Worm (Caenorhabditis elegans): Measurements from ENCODE around the gene srbc-5.

Gene srbc-5

DNA sequence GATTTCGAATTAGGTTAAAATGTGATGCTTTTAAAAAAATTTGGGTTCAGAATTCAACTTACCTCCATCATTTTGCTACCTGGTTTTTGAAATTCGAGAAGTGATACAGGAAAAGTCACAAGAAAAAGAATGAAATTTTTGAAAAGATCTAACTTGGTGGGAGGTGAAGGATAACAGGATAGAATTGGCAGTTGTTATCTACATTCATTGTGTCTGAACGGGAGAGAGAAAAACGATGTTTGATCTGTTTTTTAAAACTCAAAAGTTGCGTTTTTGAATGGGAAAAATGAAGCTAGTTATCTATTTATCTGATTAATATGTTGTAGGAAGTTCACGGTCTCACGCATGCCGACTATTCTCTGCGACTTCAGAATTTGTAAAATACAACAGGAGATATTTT lies 27.2 kb downstream of the srbc-5 start, which contains the start of gene F35F10.7:
Gene F35F10.7, minus strand, starts transcription at position 101 of the 400 bp plus-strand sequence.
- no peak for TF ChIP-seq nhr-2 (tag; optimal IDR thresholded peaks at IDR 0.05)
- no peak for TF ChIP-seq tbx-8 (GFP tag; optimal IDR thresholded peaks at IDR 0.05)
- no peak for TF ChIP-seq lsy-2 (tag; optimal IDR thresholded peaks at IDR 0.05)
- no peak for TF ChIP-seq mab-5 (tag; optimal IDR thresholded peaks at IDR 0.05)
- no peak for TF ChIP-seq ceh-83 (GFP tag; optimal IDR thresholded peaks at IDR 0.05)
- no peak for TF ChIP-seq unc-62 (GFP tag; optimal IDR thresholded peaks at IDR 0.05)
- no peak for TF ChIP-seq ztf-11 (tag; optimal IDR thresholded peaks at IDR 0.05)
- TF ChIP-seq mep-1 (tag; optimal IDR thresholded peaks at IDR 0.05) = no peak
- TF ChIP-seq ham-2 (GFP tag; optimal IDR thresholded peaks at IDR 0.05) = no peak
- TF ChIP-seq hlh-1 (tag; optimal IDR thresholded peaks at IDR 0.05) = no peak
- TF ChIP-seq pha-4 (tag; optimal IDR thresholded peaks at IDR 0.05) = no peak
- no peak for TF ChIP-seq lin-32 (GFP tag; optimal IDR thresholded peaks at IDR 0.05)
- no peak for TF ChIP-seq nhr-12 (tag; optimal IDR thresholded peaks at IDR 0.05)
- no peak for TF ChIP-seq drap-1 (GFP tag; optimal IDR thresholded peaks at IDR 0.05)
- no peak for TF ChIP-seq nhr-28 (tag; optimal IDR thresholded peaks at IDR 0.05)

- TF ChIP-seq nhr-12 (tag; optimal IDR thresholded peaks at IDR 0.05) (no peak), mls-2 (tag; optimal IDR thresholded peaks at IDR 0.05) (no peak), drap-1 (GFP tag; optimal IDR thresholded peaks at IDR 0.05) (no peak), ceh-83 (GFP tag; optimal IDR thresholded peaks at IDR 0.05) (no peak), ces-1 (GFP tag; optimal IDR thresholded peaks at IDR 0.05) (no peak), unc-39 (tag; optimal IDR thresholded peaks at IDR 0.05) (no peak)
These were observed 28.0 kb downstream of the srbc-5 start for ce11 chrV:3288134-3288533.

- TF ChIP-seq elt-1 (tag; optimal IDR thresholded peaks at IDR 0.05; ENCODE audit: borderline replicate concordance, insufficient read depth) (no peak), nhr-237 (tag; optimal IDR thresholded peaks at IDR 0.05) (no peak), nhr-28 (tag; optimal IDR thresholded peaks at IDR 0.05) (no peak), blmp-1 (tag; optimal IDR thresholded peaks at IDR 0.05) (no peak), tbx-8 (GFP tag; optimal IDR thresholded peaks at IDR 0.05) (no peak), ceh-39 (tag; optimal IDR thresholded peaks at IDR 0.05) (no peak), lin-13 (tag; optimal IDR thresholded peaks at IDR 0.05) (no peak), ceh-83 (GFP tag; optimal IDR thresholded peaks at IDR 0.05) (no peak), mep-1 (tag; optimal IDR thresholded peaks at IDR 0.05) (no peak), unc-120 (tag; optimal IDR thresholded peaks at IDR 0.05; ENCODE audit: poor library complexity, severe bottlenecking) (no peak), hlh-1 (tag; optimal IDR thresholded peaks at IDR 0.05) (no peak), mab-5 (tag; optimal IDR thresholded peaks at IDR 0.05) (no peak), nhr-76 (tag; optimal IDR thresholded peaks at IDR 0.05) (no peak), mls-2 (tag; optimal IDR thresholded peaks at IDR 0.05) (no peak), ces-1 (GFP tag; optimal IDR thresholded peaks at IDR 0.05) (no peak), M03D4.4 (tag; optimal IDR thresholded peaks at IDR 0.05) (no peak), pha-4 (tag; optimal IDR thresholded peaks at IDR 0.05) (no peak), unc-62 (GFP tag; optimal IDR thresholded peaks at IDR 0.05) (no peak), sem-2 (GFP tag; optimal IDR thresholded peaks at IDR 0.05) (no peak)
These were observed 29.1 kb downstream of the srbc-5 start, which contains the start of gene F35F10.6 for ce11 chrV:3289267-3289666. Gene F35F10.6 (minus strand): TSS chrV:3289367.

ce11 chrV:3295368-3295767 lies 35.2 kb downstream of the srbc-5 start:
- TF ChIP-seq ces-1 (GFP tag; optimal IDR thresholded peaks at IDR 0.05) = no peak

DNA sequence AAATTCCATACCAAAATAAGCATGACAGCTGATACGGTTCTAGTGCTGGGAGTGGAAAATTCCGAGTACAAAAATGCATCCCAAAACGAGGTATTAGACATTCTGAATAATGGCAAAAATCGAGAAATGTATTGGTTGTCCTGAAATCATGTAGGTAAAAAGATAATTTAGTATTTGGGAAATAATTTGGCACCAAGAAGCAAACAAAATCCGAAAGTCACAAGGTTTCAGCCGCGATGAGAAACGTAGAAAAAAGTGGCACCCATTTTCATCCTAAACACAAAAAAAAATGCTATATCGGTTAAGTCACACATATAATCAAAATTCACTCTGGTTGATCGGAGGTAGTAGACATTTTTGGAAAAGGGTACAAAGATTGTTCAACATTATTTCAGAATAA lies 37.6 kb downstream of the srbc-5 start, which contains the start of gene srx-122:
Gene srx-122, minus strand, starts transcription at position 101 of the 400 bp plus-strand sequence.
- TF ChIP-seq ceh-83 (GFP tag; optimal IDR thresholded peaks at IDR 0.05) (no peak), tbx-8 (GFP tag; optimal IDR thresholded peaks at IDR 0.05) (no peak), lin-32 (GFP tag; optimal IDR thresholded peaks at IDR 0.05) (no peak), drap-1 (GFP tag; optimal IDR thresholded peaks at IDR 0.05) (no peak), snpc-4 (tag; optimal IDR thresholded peaks at IDR 0.05) (no peak), ces-1 (GFP tag; optimal IDR thresholded peaks at IDR 0.05) (no peak), unc-120 (tag; optimal IDR thresholded peaks at IDR 0.05; ENCODE audit: poor library complexity, severe bottlenecking) (no peak), mab-5 (tag; optimal IDR thresholded peaks at IDR 0.05) (no peak), hlh-1 (tag; optimal IDR thresholded peaks at IDR 0.05) (no peak), bed-3 (GFP tag; optimal IDR thresholded peaks at IDR 0.05) (no peak), M03D4.4 (tag; optimal IDR thresholded peaks at IDR 0.05) (no peak), mls-2 (tag; optimal IDR thresholded peaks at IDR 0.05) (no peak), ham-2 (GFP tag; optimal IDR thresholded peaks at IDR 0.05) (no peak), flh-1 (GFP tag; optimal IDR thresholded peaks at IDR 0.05) (no peak), unc-62 (GFP tag; optimal IDR thresholded peaks at IDR 0.05) (no peak), nhr-237 (tag; optimal IDR thresholded peaks at IDR 0.05) (no peak), nhr-2 (tag; optimal IDR thresholded peaks at IDR 0.05) (no peak), unc-39 (tag; optimal IDR thresholded peaks at IDR 0.05) (no peak)

Data from whole organism, mixed stage, embryonic.